Fruit fly (Drosophila melanogaster) whole organism, wandering third instar larva: Measurements from ENCODE around the gene cona.

ENCODE experiments used
- ey ChIP-seq: fragments of 200-800 bp; sonication (Bioruptor generic); optimal IDR thresholded peaks from 2 replicates; lab custom pipeline; 2016; ENCODE audit warnings: missing biosample characterization, missing genetic modification characterization
- psq ChIP-seq: fragments of 200-800 bp; sonication (Bioruptor generic); optimal IDR thresholded peaks from 3 replicates; lab custom pipeline; 2017; ENCODE audit warnings: missing biosample characterization, mild to moderate bottlenecking, missing genetic modification characterization, moderate library complexity
- rgr ChIP-seq: fragments of 200-800 bp; sonication (Bioruptor generic); optimal IDR thresholded peaks from 3 replicates; lab custom pipeline; 2016; ENCODE audit warnings: missing biosample characterization, mild to moderate bottlenecking, missing genetic modification characterization
- tai ChIP-seq: sonication (Bioruptor generic); optimal IDR thresholded peaks from 2 replicates; lab custom pipeline; 2016; ENCODE audit warnings: missing biosample characterization, missing genetic modification characterization
- usp ChIP-seq: fragments of >200 bp; optimal IDR thresholded peaks from 2 replicates; lab custom pipeline; 2017; ENCODE audit warnings: missing biosample characterization, missing genetic modification characterization

DNA sequence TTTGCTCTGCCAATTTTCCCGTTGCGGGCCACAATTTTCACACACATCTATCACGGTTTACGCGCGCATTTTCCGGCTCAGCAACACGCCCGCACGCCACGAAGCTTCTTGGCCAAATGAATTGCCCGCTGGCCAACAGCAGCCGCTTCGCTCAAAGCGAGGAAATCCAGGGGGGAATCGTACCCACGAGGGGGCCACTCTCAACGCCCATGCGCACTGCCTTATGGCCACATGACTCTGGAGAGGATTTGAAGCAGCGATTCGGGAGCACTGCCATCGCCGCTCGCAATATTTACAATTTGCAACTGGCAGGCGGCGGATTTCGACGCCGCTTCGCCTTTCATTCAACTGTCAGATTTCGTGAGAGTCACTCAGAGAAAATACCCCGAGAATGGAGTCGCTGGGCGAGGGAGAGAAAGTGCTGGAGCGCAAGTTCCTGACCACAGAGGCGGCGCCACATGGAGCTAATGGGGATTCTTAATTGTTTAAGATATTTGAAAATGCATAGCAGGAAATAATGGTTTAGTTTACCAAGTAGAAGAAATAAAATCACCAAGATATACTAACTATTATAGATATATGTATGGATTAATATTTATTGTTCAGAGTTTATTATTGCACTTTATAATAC, 24.9 kb upstream of the cona start, which contains the start of gene CG15803:
- TF ChIP-seq usp (GFP tag; lab: Kevin White, UChicago) (no peak), rgr (GFP tag; lab: Kevin White, UChicago) (no peak), psq (GFP tag; lab: Kevin White, UChicago) (no peak), ey (GFP tag; lab: Kevin White, UChicago) (no peak), tai (GFP tag; lab: Kevin White, UChicago) (no peak)
